Worm (Caenorhabditis elegans) whole organism, L3 larva: Measurements from ENCODE around the gene R01E6.5.

Experiments
- elt-2 ChIP-seq: sonication (generic microtip); optimal IDR thresholded peaks from 2 replicates; lab custom pipeline; 2016; ENCODE audit warnings: missing genetic modification reagents, mild to moderate bottlenecking, missing genetic modification characterization, missing compliant biosample characterization
- jun-1 ChIP-seq: fragments of 150-350 bp; optimal IDR thresholded peaks from 2 replicates; lab custom pipeline; 2014; ENCODE audit warnings: missing biosample characterization, missing genetic modification reagents, missing genetic modification characterization
- mml-1 ChIP-seq: fragments of 150-350 bp; sonication (generic microtip); optimal IDR thresholded peaks from 3 replicates; lab custom pipeline; 2014; ENCODE audit warnings: missing biosample characterization, missing genetic modification characterization
- nhr-77 ChIP-seq: fragments of 150-350 bp; optimal IDR thresholded peaks from 2 replicates; lab custom pipeline; 2014; ENCODE audit warnings: missing biosample characterization, missing genetic modification characterization
- unc-62 ChIP-seq: fragments of 150-350 bp; sonication (generic microtip); optimal IDR thresholded peaks from 4 replicates; lab custom pipeline; 2014; ENCODE audit warnings: missing biosample characterization, missing genetic modification reagents, missing genetic modification characterization

ce11 chrX:13526219-13527218 is 10.3 kb upstream of the R01E6.5 start:
- peak; percentile 38 for TF ChIP-seq elt-2 (tag; lab: Kevin White, UChicago)
- no peak for TF ChIP-seq nhr-77 (tag; lab: Kevin White, UChicago)
- TF ChIP-seq mml-1 (tag; lab: Kevin White, UChicago), result no peak
- TF ChIP-seq jun-1 (tag; lab: Kevin White, UChicago), result no peak
- TF ChIP-seq unc-62, result peak; percentile 9
